Worm (Caenorhabditis elegans): ENCODE measurements around the gene B0507.9.

DNA sequence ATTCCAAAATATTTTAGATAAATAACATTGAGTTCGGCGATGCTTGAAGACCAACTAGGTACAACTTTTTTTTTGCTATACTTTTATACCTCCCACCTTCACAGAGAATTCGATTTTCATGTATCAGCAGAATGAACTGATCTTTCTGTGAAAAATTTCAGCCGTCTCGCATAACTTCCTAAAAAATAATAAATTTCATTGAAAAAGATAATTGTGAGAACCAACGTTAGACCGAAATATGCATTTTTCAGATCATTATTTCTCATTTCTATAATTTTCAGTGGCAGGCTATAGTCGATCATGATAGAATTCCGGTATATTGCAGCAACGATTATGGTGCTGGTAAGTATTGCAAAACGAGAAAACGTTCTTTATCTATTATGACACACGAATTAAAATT, 5.8 kb upstream of the B0507.9 start, which contains the start of gene srx-115:
- no peak for TF ChIP-seq ama-1 (optimal IDR thresholded peaks at IDR 0.05)
- TF ChIP-seq ceh-36 (tag; optimal IDR thresholded peaks at IDR 0.05) = no peak
- no peak for TF ChIP-seq flt-1 (GFP tag; IDR thresholded peaks at IDR 0.05)
- TF ChIP-seq hnd-1 (tag; optimal IDR thresholded peaks at IDR 0.05) = no peak
- no peak for TF ChIP-seq ets-7 (tag; optimal IDR thresholded peaks at IDR 0.05)
- no peak for TF ChIP-seq pes-1 (GFP tag; IDR thresholded peaks at IDR 0.05)
- TF ChIP-seq tra-4 (tag; optimal IDR thresholded peaks at IDR 0.05) = no peak
